Worm (Caenorhabditis elegans): ENCODE measurements around the gene F11F1.1.

F11F1.1 gene

DNA sequence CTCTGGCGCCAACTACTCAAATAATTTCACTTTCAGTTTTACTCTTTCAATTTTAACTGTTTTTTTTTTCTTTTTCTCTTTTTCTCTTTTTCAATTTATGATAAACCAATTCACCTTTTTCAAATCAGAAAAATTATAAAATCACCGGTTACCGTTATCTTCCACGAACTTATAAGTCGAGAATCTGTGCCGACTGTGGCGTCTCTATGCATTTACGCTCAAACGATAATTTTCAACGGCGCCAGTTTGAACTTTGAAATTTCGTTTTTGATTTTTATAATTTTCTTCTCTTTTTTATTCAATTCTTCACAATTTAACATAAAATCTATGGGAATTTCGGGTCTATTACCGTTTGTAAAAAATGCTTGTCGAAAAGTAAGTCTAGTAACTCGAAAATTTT lies 28.1 kb downstream of the F11F1.1 start, which contains the start of gene exo-1:
TSS of gene exo-1 (plus strand) at position 101 of the 400 bp plus-strand sequence.
- TF ChIP-seq ceh-13 (GFP tag; optimal IDR thresholded peaks at IDR 0.05) = no peak
- TF ChIP-seq B0310.2 (tag; optimal IDR thresholded peaks at IDR 0.05) = no peak
- no peak for TF ChIP-seq flt-1 (GFP tag; IDR thresholded peaks at IDR 0.05)
- TF ChIP-seq aly-1 (tag; optimal IDR thresholded peaks at IDR 0.05) = no peak

DNA sequence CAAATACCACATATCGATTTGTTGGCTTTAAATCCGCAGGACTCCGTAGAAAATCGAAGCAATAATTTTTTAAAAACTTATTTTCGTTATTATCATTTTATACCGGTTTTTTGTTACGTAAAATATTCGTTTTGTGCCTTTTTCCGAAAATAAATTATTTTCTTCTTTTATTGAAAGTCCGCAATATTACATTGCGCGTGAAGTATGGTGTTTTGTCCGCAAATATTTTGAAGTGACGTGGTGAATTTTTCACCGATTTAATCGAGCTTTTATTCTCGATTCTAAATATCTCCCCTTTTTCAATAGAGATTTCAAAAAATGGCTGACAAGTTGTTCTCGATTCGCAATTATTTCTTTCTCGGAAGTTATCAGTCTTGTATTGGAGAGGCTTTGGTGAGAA lies 30.7 kb downstream of the F11F1.1 start, which contains the start of gene cope-1:
TSS of gene cope-1 (plus strand) at position 229 of the 400 bp plus-strand sequence.
- TF ChIP-seq pes-1 (GFP tag; IDR thresholded peaks at IDR 0.05) (no peak), tra-4 (tag; optimal IDR thresholded peaks at IDR 0.05) (no peak), F13C5.2 (tag; optimal IDR thresholded peaks at IDR 0.05) (no peak), B0310.2 (tag; optimal IDR thresholded peaks at IDR 0.05) (no peak), hnd-1 (tag; optimal IDR thresholded peaks at IDR 0.05) (no peak), flt-1 (GFP tag; IDR thresholded peaks at IDR 0.05) (no peak), hmbx-1 (tag; optimal IDR thresholded peaks at IDR 0.05) (no peak), tbx-37 (GFP tag; conservative IDR thresholded peaks at IDR 0.05) (no peak), tbx-11 (GFP tag; IDR thresholded peaks at IDR 0.05) (no peak), hmg-4 (GFP tag; optimal IDR thresholded peaks at IDR 0.05) (no peak), sea-1 (GFP tag; conservative IDR thresholded peaks at IDR 0.05) (no peak), ets-7 (tag; optimal IDR thresholded peaks at IDR 0.05) (no peak), ceh-36 (tag; optimal IDR thresholded peaks at IDR 0.05) (no peak), ceh-13 (GFP tag; optimal IDR thresholded peaks at IDR 0.05) (no peak), aly-1 (tag; optimal IDR thresholded peaks at IDR 0.05) (no peak), scrt-1 (GFP tag; IDR thresholded peaks at IDR 0.05) (no peak), ama-1 (optimal IDR thresholded peaks at IDR 0.05) (no peak)

ce11 chrIII:13427817-13428216 lies 32.5 kb downstream of the F11F1.1 start:
- TF ChIP-seq tra-4 (tag; optimal IDR thresholded peaks at IDR 0.05) (no peak), flt-1 (GFP tag; IDR thresholded peaks at IDR 0.05) (no peak)

DNA sequence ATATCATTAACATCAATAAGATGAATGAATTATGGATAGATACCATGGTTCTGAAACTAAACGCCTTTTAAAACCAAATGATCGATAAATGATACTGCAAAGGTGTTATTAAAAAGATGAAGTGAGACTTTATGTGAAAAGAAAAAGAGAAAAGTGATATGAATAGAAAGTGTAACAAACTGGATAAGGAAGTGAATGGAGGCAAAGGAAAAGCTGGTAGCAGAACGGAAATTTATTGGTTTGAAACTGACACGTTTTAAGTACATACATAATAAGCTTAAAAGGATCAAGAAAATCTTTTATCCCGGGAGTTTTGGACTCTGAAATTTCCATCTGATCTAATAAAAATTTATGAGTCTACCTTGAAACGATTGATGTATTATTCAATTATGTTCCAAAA lies 34.3 kb downstream of the F11F1.1 start, which contains the start of gene bli-5:
TSS of gene bli-5 (minus strand) at position 101 of the 400 bp plus-strand sequence.
- TF ChIP-seq ets-7 (tag; optimal IDR thresholded peaks at IDR 0.05) = no peak
- TF ChIP-seq ama-1 (optimal IDR thresholded peaks at IDR 0.05) = no peak
- TF ChIP-seq pes-1 (GFP tag; IDR thresholded peaks at IDR 0.05) = no peak
- TF ChIP-seq sea-1 (GFP tag; conservative IDR thresholded peaks at IDR 0.05) = no peak
- TF ChIP-seq F13C5.2 (tag; optimal IDR thresholded peaks at IDR 0.05) = no peak
- no peak for TF ChIP-seq hnd-1 (tag; optimal IDR thresholded peaks at IDR 0.05)
- no peak for TF ChIP-seq tra-4 (tag; optimal IDR thresholded peaks at IDR 0.05)
- TF ChIP-seq B0310.2 (tag; optimal IDR thresholded peaks at IDR 0.05) = no peak
- TF ChIP-seq hmbx-1 (tag; optimal IDR thresholded peaks at IDR 0.05) = no peak
- TF ChIP-seq flt-1 (GFP tag; IDR thresholded peaks at IDR 0.05) = no peak
- no peak for TF ChIP-seq tbx-11 (GFP tag; IDR thresholded peaks at IDR 0.05)
- TF ChIP-seq scrt-1 (GFP tag; IDR thresholded peaks at IDR 0.05) = no peak
- TF ChIP-seq aly-1 (tag; optimal IDR thresholded peaks at IDR 0.05) = no peak
- no peak for TF ChIP-seq hmg-4 (GFP tag; optimal IDR thresholded peaks at IDR 0.05)
- TF ChIP-seq ceh-36 (tag; optimal IDR thresholded peaks at IDR 0.05) = no peak
- no peak for TF ChIP-seq ceh-13 (GFP tag; optimal IDR thresholded peaks at IDR 0.05)
- no peak for TF ChIP-seq tbx-37 (GFP tag; conservative IDR thresholded peaks at IDR 0.05)

DNA sequence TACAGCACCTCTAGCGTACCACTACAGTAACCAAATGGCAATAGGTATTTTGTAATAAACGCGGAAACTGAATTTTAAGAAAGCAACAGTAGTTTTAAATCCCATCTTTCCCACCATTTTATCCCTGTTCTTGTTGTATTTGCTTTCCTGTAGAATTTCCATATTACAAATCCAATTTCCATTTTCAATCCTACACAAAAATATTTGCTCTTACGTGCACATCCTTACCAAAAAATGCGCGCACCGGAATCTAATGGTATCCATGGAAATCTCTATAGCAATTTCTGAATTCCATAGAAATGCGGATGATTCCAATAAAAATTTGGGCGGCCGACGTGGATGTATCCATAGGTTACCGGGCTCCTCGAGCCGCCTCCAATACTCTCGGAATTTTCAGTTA lies 34.8 kb downstream of the F11F1.1 start, which contains the start of gene trf-1:
TSS of gene trf-1 (plus strand) at position 301 of the 400 bp plus-strand sequence.
- no peak for TF ChIP-seq ama-1 (optimal IDR thresholded peaks at IDR 0.05)
- no peak for TF ChIP-seq pes-1 (GFP tag; IDR thresholded peaks at IDR 0.05)
- no peak for TF ChIP-seq B0310.2 (tag; optimal IDR thresholded peaks at IDR 0.05)
- no peak for TF ChIP-seq tbx-11 (GFP tag; IDR thresholded peaks at IDR 0.05)
- no peak for TF ChIP-seq scrt-1 (GFP tag; IDR thresholded peaks at IDR 0.05)
- TF ChIP-seq hmg-4 (GFP tag; optimal IDR thresholded peaks at IDR 0.05) = no peak
- no peak for TF ChIP-seq F13C5.2 (tag; optimal IDR thresholded peaks at IDR 0.05)
- TF ChIP-seq flt-1 (GFP tag; IDR thresholded peaks at IDR 0.05) = no peak
- no peak for TF ChIP-seq hmbx-1 (tag; optimal IDR thresholded peaks at IDR 0.05)
- TF ChIP-seq ceh-36 (tag; optimal IDR thresholded peaks at IDR 0.05) = no peak
- TF ChIP-seq ceh-13 (GFP tag; optimal IDR thresholded peaks at IDR 0.05) = no peak
- no peak for TF ChIP-seq tbx-37 (GFP tag; conservative IDR thresholded peaks at IDR 0.05)

- no peak for TF ChIP-seq flt-1 (GFP tag; IDR thresholded peaks at IDR 0.05)
- TF ChIP-seq scrt-1 (GFP tag; IDR thresholded peaks at IDR 0.05) = no peak
- TF ChIP-seq ets-7 (tag; optimal IDR thresholded peaks at IDR 0.05) = no peak
- TF ChIP-seq pes-1 (GFP tag; IDR thresholded peaks at IDR 0.05) = no peak
- TF ChIP-seq tbx-11 (GFP tag; IDR thresholded peaks at IDR 0.05) = no peak
- TF ChIP-seq hnd-1 (tag; optimal IDR thresholded peaks at IDR 0.05) = no peak
Measured at ce11 chrIII:13434404-13434803, 39.0 kb downstream of the F11F1.1 start, which contains the start of gene F45G2.7. TSS of gene F45G2.7 (minus strand) at chrIII:13434504.

DNA sequence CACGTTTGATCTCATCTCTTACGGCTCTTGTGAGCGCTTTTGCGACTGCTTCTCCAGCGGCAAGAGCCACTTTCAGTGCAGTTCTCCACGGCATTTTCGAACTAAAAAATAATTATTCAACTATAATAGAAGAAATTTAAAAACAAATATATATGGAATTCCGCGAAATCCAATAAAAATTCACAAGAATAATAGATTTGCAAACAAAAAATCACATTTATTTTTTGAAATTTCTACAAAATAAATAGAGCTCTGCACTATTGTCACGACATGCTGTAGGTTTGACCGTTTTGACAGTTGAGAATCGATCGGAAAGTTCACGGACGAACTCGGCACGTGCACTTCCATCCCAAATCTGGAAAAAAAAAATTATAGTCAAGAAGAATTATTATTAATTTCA lies 40.2 kb downstream of the F11F1.1 start, which contains the start of gene F45G2.8:
TSS of gene F45G2.8 (minus strand) at position 101 of the 400 bp plus-strand sequence.
- no peak for TF ChIP-seq ceh-36 (tag; optimal IDR thresholded peaks at IDR 0.05)
- TF ChIP-seq ceh-13 (GFP tag; optimal IDR thresholded peaks at IDR 0.05) = no peak
- no peak for TF ChIP-seq ama-1 (optimal IDR thresholded peaks at IDR 0.05)
- TF ChIP-seq tra-4 (tag; optimal IDR thresholded peaks at IDR 0.05) = no peak
- TF ChIP-seq pes-1 (GFP tag; IDR thresholded peaks at IDR 0.05) = no peak
- TF ChIP-seq sea-1 (GFP tag; conservative IDR thresholded peaks at IDR 0.05) = no peak
- TF ChIP-seq hnd-1 (tag; optimal IDR thresholded peaks at IDR 0.05) = no peak
- no peak for TF ChIP-seq hmg-4 (GFP tag; optimal IDR thresholded peaks at IDR 0.05)
- TF ChIP-seq ets-7 (tag; optimal IDR thresholded peaks at IDR 0.05) = no peak
- no peak for TF ChIP-seq hmbx-1 (tag; optimal IDR thresholded peaks at IDR 0.05)
- TF ChIP-seq F13C5.2 (tag; optimal IDR thresholded peaks at IDR 0.05) = no peak
- no peak for TF ChIP-seq aly-1 (tag; optimal IDR thresholded peaks at IDR 0.05)
- TF ChIP-seq tbx-37 (GFP tag; conservative IDR thresholded peaks at IDR 0.05) = no peak
- TF ChIP-seq scrt-1 (GFP tag; IDR thresholded peaks at IDR 0.05) = no peak

- no peak for TF ChIP-seq flt-1 (GFP tag; IDR thresholded peaks at IDR 0.05)
- TF ChIP-seq F13C5.2 (tag; optimal IDR thresholded peaks at IDR 0.05) = no peak
- TF ChIP-seq tbx-37 (GFP tag; conservative IDR thresholded peaks at IDR 0.05) = no peak
- TF ChIP-seq scrt-1 (GFP tag; IDR thresholded peaks at IDR 0.05) = no peak
- no peak for TF ChIP-seq hnd-1 (tag; optimal IDR thresholded peaks at IDR 0.05)
- TF ChIP-seq hmbx-1 (tag; optimal IDR thresholded peaks at IDR 0.05) = no peak
- no peak for TF ChIP-seq ama-1 (optimal IDR thresholded peaks at IDR 0.05)
- TF ChIP-seq aly-1 (tag; optimal IDR thresholded peaks at IDR 0.05) = no peak
- TF ChIP-seq hmg-4 (GFP tag; optimal IDR thresholded peaks at IDR 0.05) = no peak
- TF ChIP-seq ceh-13 (GFP tag; optimal IDR thresholded peaks at IDR 0.05) = no peak
- TF ChIP-seq B0310.2 (tag; optimal IDR thresholded peaks at IDR 0.05) = no peak
Measured at ce11 chrIII:13436843-13437242, 41.5 kb downstream of the F11F1.1 start, which contains the start of gene F45G2.9. TSS of gene F45G2.9 (minus strand) at chrIII:13436943.
